Fruit fly (Drosophila melanogaster) whole organism, pupa: ENCODE measurements around the gene Prosalpha3T.

Experiments
- CG12605 ChIP-seq: fragments of 200-800 bp; sonication (Bioruptor generic); IDR thresholded peaks from 2 replicates; pipeline ENCODE4 v1.3.6; 2022; ENCODE audit warnings: missing biosample characterization, missing genetic modification characterization
- CG15710 ChIP-seq: fragments of 200-800 bp; sonication (Bioruptor generic); optimal IDR thresholded peaks from 2 replicates; lab custom pipeline; 2018; ENCODE audit warnings: missing biosample characterization, mild to moderate bottlenecking, missing genetic modification characterization, moderate library complexity
- CG17806 ChIP-seq: fragments of 200-800 bp; sonication (Bioruptor generic); optimal IDR thresholded peaks from 2 replicates; lab custom pipeline; 2018; ENCODE audit warnings: missing biosample characterization, mild to moderate bottlenecking, missing genetic modification characterization, moderate library complexity
- CG34367 ChIP-seq: fragments of 200-800 bp; sonication (Bioruptor generic); optimal IDR thresholded peaks from 2 replicates; lab custom pipeline; 2018; ENCODE audit warnings: missing biosample characterization, mild to moderate bottlenecking, missing genetic modification characterization
- D1 ChIP-seq: fragments of 200-800 bp; sonication (Bioruptor generic); optimal IDR thresholded peaks from 2 replicates; lab custom pipeline; 2018; ENCODE audit warnings: missing biosample characterization, mild to moderate bottlenecking, missing genetic modification characterization, moderate library complexity
- EcR ChIP-seq: fragments of 200-800 bp; sonication (Bioruptor generic); optimal IDR thresholded peaks from 3 replicates; lab custom pipeline; 2019; ENCODE audit warnings: missing biosample characterization, missing genetic modification characterization, mild to moderate bottlenecking, moderate library complexity, missing genetic modification reagents
- Snoo ChIP-seq: fragments of 200-800 bp; sonication (Bioruptor generic); optimal IDR thresholded peaks from 3 replicates; lab custom pipeline; 2017; ENCODE audit warnings: missing biosample characterization, mild to moderate bottlenecking, missing genetic modification characterization, inconsistent platforms
- fd96Ca ChIP-seq: fragments of 200-800 bp; sonication (Bioruptor generic); IDR thresholded peaks from 3 replicates; pipeline ENCODE4 v1.3.6; 2022; ENCODE audit warnings: missing biosample characterization, missing genetic modification characterization

dm6 chr3R:31097221-31097620 lies 26.0 kb downstream of the Prosalpha3T start, which contains the start of gene CG11317:
- TF ChIP-seq Snoo (no peak), D1 (tag; lab: Kevin White, UChicago) (no peak), CG17806 (no peak), CG34367 (tag; lab: Kevin White, UChicago) (no peak), EcR (GFP tag; lab: Kevin White, UChicago) (no peak), CG15710 (tag; lab: Kevin White, UChicago) (no peak), CG12605 (GFP tag; lab: Robert Waterston, UW) (no peak), fd96Ca (GFP tag; lab: Robert Waterston, UW) (no peak)
